Worm (Caenorhabditis elegans) whole organism, young adult: ENCODE results near the gene pho-14.

Experiments used
- ama-1 ChIP-seq, 3 experiments: fragments of 150-350 bp in 1 of 3; sonication (generic microtip) in 2 of 3; optimal IDR thresholded peaks; 2 replicates each; lab custom pipeline; 2014 to 2018; ENCODE audit warnings: missing biosample characterization in 2 of 3, missing genetic modification characterization in 2 of 3, missing genetic modification reagents in 2 of 3
- lsl-1 ChIP-seq: fragments of 200-800 bp; sonication (Bioruptor generic); optimal IDR thresholded peaks from 2 replicates; lab custom pipeline; 2018; ENCODE audit warnings: mild to moderate bottlenecking, missing genetic modification characterization, moderate library complexity, missing compliant biosample characterization

DNA sequence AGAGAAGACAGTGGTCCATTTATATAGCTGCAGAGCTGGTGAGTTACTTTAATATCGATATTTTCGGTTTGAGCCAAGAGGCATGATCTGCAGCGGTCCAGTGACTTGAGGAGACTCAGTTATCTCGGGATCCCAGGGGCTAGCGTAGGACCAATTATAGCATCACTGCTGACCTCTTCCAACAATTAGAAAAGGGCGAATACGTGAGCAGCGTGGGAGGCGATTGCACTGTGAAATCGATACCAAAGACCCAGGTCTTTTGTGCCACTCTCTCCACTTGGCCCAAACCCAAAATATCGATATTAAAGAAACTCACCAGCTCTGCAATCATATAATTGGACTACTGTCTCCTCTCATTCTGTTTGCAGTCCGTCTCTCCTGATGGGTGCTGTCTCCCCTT lies 50.8 kb downstream of the pho-14 start, which contains the start of gene fbxb-40:
- TF ChIP-seq lsl-1 (GFP tag; lab: Kevin White, UChicago) (no peak), ama-1 (optimal IDR thresholded peaks at IDR 0.05; lab: Kevin White, UChicago) (no peak), ama-1 (GFP tag; optimal IDR thresholded peaks at IDR 0.05; lab: Kevin White, UChicago) (no peak)
